Fruit fly (Drosophila melanogaster) whole organism, prepupa: ENCODE data around the gene Syn.

Experiments used
- CG10669 ChIP-seq: fragments of 200-800 bp; sonication (Bioruptor generic); optimal IDR thresholded peaks from 3 replicates; lab custom pipeline; 2018; ENCODE audit warnings: missing biosample characterization, mild to moderate bottlenecking, missing genetic modification characterization, moderate library complexity
- CG1621 ChIP-seq: fragments of 200-800 bp; sonication (Bioruptor generic); optimal IDR thresholded peaks from 3 replicates; lab custom pipeline; 2018; ENCODE audit warnings: missing biosample characterization, mild to moderate bottlenecking, missing genetic modification characterization
- CG7368 ChIP-seq: fragments of 200-800 bp; sonication (Bioruptor generic); optimal IDR thresholded peaks from 3 replicates; lab custom pipeline; 2016; ENCODE audit warnings: missing biosample characterization, missing genetic modification characterization
- Gug ChIP-seq: fragments of 200-800 bp; sonication (Bioruptor generic); IDR thresholded peaks from 2 replicates; pipeline ENCODE4 v1.3.6; 2022; ENCODE audit warnings: missing biosample characterization, missing genetic modification characterization
- Smox ChIP-seq: fragments of 200-800 bp; sonication (Bioruptor generic); optimal IDR thresholded peaks from 3 replicates; lab custom pipeline; 2016; ENCODE audit warnings: missing biosample characterization, missing genetic modification characterization
- fd59A ChIP-seq: fragments of 200-800 bp; sonication (Bioruptor generic); optimal IDR thresholded peaks from 2 replicates; lab custom pipeline; 2017; ENCODE audit warnings: missing biosample characterization, mild to moderate bottlenecking, missing genetic modification characterization, missing genetic modification reagents
- spab ChIP-seq: fragments of 200-800 bp; sonication (Bioruptor generic); optimal IDR thresholded peaks from 2 replicates; lab custom pipeline; 2017; ENCODE audit warnings: missing biosample characterization, mild to moderate bottlenecking, missing genetic modification characterization, missing genetic modification reagents

DNA sequence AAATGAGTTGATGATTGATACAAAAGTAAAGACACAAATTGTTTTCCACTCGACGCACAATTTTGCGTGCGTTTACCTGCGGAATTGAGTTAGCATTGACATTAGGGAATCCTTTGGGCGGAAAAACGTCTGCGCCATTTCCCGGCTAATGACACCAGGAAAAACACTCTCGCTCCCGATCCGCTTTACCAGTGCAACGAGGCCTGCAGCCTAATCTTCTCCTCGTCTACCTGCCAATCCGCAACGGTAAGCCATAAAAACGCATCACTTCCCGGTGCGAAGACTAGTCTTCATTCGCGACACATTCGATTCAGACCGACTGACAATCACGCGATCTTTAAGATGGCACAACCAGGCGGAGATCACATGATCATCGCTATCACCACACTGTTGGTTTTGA, 31.9 kb downstream of the Syn start, which contains the start of gene CG12420:
- TF ChIP-seq spab (GFP tag; lab: Kevin White, UChicago) (no peak), fd59A (GFP tag; lab: Kevin White, UChicago) (no peak), CG7368 (GFP tag; lab: Kevin White, UChicago) (no peak), Gug (no peak), CG10669 (no peak), CG1621 (tag; lab: Kevin White, UChicago) (no peak), Smox (GFP tag; lab: Kevin White, UChicago) (no peak)
